Worm (Caenorhabditis elegans) whole organism, mixed stage, embryonic: ENCODE measurements around the gene srx-50.

Experiments
- lin-13 ChIP-seq: fragments of 150-350 bp; optimal IDR thresholded peaks from 2 replicates; lab custom pipeline; 2014; ENCODE audit warnings: missing biosample characterization, missing genetic modification characterization
- nhr-237 ChIP-seq: fragments of 150-350 bp; optimal IDR thresholded peaks from 2 replicates; lab custom pipeline; 2014; ENCODE audit warnings: missing biosample characterization, missing genetic modification characterization
- pha-4 ChIP-seq: fragments of 150-350 bp; optimal IDR thresholded peaks from 2 replicates; lab custom pipeline; 2018; ENCODE audit warnings: missing biosample characterization, missing genetic modification reagents, missing genetic modification characterization

DNA sequence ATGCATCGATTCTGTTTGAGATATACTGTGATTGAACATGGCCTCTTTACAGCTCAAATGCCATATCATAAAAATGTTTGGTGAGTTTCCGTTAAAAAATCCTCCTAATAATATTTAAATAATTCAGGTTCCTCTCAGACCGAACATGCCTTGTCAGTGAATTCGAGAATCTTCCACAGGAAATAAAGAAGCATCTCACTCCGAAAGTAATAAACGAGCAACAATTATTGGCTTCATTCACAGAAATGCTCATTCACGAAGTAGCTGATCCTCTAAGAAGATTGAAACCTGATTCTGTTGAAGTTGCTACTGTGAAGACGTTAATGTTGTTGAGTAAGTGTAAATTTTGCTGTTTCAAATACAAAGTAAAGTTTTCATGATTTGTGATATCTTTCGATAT lies 5.6 kb upstream of the srx-50 start:
- no peak for TF ChIP-seq nhr-237 (tag; lab: Kevin White, UChicago)
- TF ChIP-seq lin-13 (tag; lab: Kevin White, UChicago) = no peak
- TF ChIP-seq pha-4 (tag; lab: Kevin White, UChicago) = no peak
